Fruit fly (Drosophila melanogaster) whole organism, adult: ENCODE measurements around the gene CG32264.

Experiments used
- CG11617 ChIP-seq: fragments of 200-800 bp; sonication (Bioruptor generic); optimal IDR thresholded peaks from 2 replicates; lab custom pipeline; 2017; ENCODE audit warnings: mild to moderate bottlenecking, missing biosample characterization, missing genetic modification reagents, missing genetic modification characterization
- CG1620 ChIP-seq: fragments of 200-800 bp; sonication (Bioruptor generic); optimal IDR thresholded peaks from 2 replicates; lab custom pipeline; 2016; ENCODE audit warnings: missing biosample characterization, missing genetic modification characterization
- CG7101 ChIP-seq: fragments of 200-800 bp; sonication (Bioruptor generic); optimal IDR thresholded peaks from 2 replicates; lab custom pipeline; 2018; ENCODE audit warnings: missing biosample characterization, mild to moderate bottlenecking, missing genetic modification characterization, moderate library complexity
- Crg-1 ChIP-seq: fragments of 200-800 bp; sonication (Bioruptor generic); optimal IDR thresholded peaks from 2 replicates; lab custom pipeline; 2016; ENCODE audit warnings: missing biosample characterization, missing genetic modification characterization
- Mnt ChIP-seq: fragments of 200-800 bp; sonication (Bioruptor generic); optimal IDR thresholded peaks from 2 replicates; lab custom pipeline; 2016; ENCODE audit warnings: missing biosample characterization, mild to moderate bottlenecking, missing genetic modification characterization
- bab1 ChIP-seq: fragments of 200-800 bp; sonication (Bioruptor generic); optimal IDR thresholded peaks from 3 replicates; lab custom pipeline; 2019; ENCODE audit warnings: missing biosample characterization, mild to moderate bottlenecking, missing genetic modification characterization, moderate library complexity
- cic ChIP-seq: fragments of 200-800 bp; sonication (Bioruptor generic); optimal IDR thresholded peaks from 2 replicates; lab custom pipeline; 2017; ENCODE audit warnings: missing biosample characterization, mild to moderate bottlenecking, missing genetic modification characterization, moderate library complexity
- kay ChIP-seq: fragments of 200-800 bp; sonication (Bioruptor generic); peaks from one replicate; lab custom pipeline; 2016; ENCODE audit warnings: missing biosample characterization, missing genetic modification characterization, borderline replicate concordance
- pad ChIP-seq: fragments of 200-800 bp; sonication (Bioruptor generic); optimal IDR thresholded peaks from 3 replicates; lab custom pipeline; 2017; ENCODE audit warnings: missing biosample characterization, missing genetic modification characterization, mild to moderate bottlenecking, moderate library complexity, missing genetic modification reagents
- toe ChIP-seq: fragments of 200-800 bp; sonication (Bioruptor generic); optimal IDR thresholded peaks from 2 replicates; lab custom pipeline; 2016; ENCODE audit warnings: missing biosample characterization, missing genetic modification characterization

- TF ChIP-seq cic: no peak
- TF ChIP-seq pad (GFP tag; lab: Kevin White, UChicago): no peak
- no peak for TF ChIP-seq kay (GFP tag; lab: Kevin White, UChicago)
- no peak for TF ChIP-seq CG7101
- TF ChIP-seq Crg-1 (GFP tag; lab: Kevin White, UChicago): no peak
- TF ChIP-seq CG1620 (GFP tag; lab: Kevin White, UChicago): no peak
- no peak for TF ChIP-seq bab1 (GFP tag; lab: Kevin White, UChicago)
- TF ChIP-seq Mnt: no peak
- no peak for TF ChIP-seq toe (GFP tag; lab: Kevin White, UChicago)
- no peak for TF ChIP-seq CG11617 (GFP tag; lab: Kevin White, UChicago)
Observed at dm6 chr3L:3764338-3764737, 41.9 kb downstream of the CG32264 start.
